Fruit fly (Drosophila melanogaster): Measurements from ENCODE around the gene CG42571.

Gene CG42571

DNA sequence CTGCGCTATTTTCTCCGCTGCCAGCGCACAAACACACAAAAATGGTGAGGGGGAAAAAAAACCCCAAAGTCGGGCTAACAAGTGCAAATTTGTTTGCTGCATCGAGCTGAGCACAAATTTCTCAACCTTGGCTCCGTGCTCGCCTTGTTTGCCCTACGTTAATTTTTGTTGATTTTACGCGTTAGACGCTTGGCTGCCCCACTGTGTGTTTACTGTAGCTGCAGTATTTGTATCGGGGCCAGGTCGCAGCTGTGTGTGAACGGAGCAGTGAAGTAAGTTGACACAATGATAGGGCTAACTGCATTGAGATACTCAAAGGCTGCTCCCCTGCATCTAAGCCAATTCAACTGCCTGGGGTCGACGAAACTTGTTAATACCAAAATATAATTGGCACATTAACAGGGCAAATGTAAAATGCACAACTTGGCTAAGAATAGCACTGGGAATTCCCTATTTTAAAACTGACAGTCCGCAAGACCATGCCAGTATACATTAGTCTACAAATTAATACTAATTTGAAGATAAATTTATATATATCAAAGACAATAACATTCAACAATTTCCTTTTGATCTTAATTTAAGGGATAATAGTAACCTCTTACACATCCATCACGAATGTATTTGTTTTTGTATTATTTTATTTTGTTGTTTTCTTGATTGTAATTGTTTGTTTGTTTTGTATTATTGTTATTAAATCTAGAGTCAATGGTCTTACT lies at the start of gene CG42571:
Gene CG42571 (plus strand): TSS at position 666 of the 716 bp plus-strand sequence.
- TF ChIP-seq CG8478 (optimal IDR thresholded peaks at IDR 0.05) (no peak), CTCF (optimal IDR thresholded peaks at IDR 0.05) (no peak)

DNA sequence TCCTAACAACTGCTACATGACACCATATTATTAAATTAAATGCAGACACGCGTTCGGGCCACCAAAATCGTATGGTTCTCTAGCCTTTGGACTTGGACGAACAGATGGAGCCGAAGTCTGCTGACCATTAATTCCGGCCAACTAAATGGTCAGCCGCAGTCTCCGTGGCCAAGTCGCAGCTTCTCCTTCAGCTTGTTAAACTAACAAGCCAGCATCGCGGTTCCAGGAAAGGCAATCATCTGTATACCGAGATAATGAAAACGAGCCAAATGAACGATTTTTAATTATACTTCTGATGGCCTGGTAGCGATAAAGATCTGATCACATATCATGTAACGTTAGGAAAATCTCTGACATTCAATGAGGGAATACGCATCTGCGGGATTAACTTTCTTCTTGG lies 46.3 kb upstream of the CG42571 start:
- TF ChIP-seq CG8478 (optimal IDR thresholded peaks at IDR 0.05) (no peak), CTCF (optimal IDR thresholded peaks at IDR 0.05) (no peak)

DNA sequence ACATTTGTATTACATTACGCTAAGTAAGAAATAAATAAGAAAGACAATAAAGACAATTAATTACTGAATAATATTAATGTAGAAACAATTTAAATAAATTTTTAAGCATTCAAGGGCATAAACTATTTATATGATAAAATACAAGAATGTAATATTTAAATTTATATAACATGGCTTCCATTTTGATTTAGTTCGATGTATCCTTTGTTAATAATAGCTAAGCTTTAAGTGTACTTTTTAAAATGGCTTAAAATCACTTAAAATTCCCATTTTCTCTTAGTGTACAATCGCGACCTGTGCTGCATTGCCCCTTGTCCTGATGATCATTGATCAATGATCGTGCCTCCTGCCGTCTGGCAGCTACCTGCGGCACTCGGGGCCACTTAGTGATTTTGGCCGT lies 45.8 kb upstream of the CG42571 start:
- TF ChIP-seq CTCF (optimal IDR thresholded peaks at IDR 0.05) (no peak), CG8478 (optimal IDR thresholded peaks at IDR 0.05) (no peak)

DNA sequence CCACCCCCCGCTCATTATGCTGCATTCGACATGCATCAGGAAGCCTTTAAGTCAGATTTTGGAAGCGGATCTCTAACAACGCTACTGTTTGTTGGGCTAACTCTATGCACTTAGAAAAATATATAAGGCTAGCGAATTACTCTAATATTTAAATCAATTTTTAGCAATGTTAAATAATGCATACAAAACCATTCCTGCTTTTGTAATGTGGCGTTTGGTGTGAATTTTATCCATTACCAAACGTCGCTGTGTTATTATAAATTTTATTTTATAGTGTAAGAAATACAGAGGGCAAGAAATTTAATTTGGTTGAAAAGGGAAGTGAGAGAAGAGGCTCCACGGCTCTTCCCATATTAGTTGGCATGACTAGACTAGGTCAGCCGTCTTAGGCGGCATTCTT lies 43.5 kb upstream of the CG42571 start:
- TF ChIP-seq CG8478 (optimal IDR thresholded peaks at IDR 0.05) = no peak
- TF ChIP-seq CTCF (optimal IDR thresholded peaks at IDR 0.05) = no peak

DNA sequence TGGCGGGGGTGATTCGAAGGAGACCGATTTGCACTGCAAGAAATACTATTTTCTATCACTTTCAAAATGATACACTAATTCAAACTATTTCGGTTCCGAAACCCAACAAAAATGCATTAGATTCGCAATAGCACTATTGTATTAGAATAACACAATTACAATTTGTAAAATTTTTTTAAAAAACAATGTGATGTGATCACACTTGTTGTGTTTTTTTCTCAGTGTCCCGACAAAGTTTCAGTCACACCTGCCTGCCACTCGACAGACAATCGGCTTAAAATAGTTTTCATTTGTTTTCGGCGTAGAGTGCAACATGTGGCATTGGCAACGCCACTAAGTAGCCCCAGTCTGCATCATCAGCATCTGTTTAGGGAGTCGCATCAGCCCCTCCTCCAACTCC lies 41.1 kb upstream of the CG42571 start:
- TF ChIP-seq CG8478 (optimal IDR thresholded peaks at IDR 0.05) = no peak
- no peak for TF ChIP-seq CTCF (optimal IDR thresholded peaks at IDR 0.05)

DNA sequence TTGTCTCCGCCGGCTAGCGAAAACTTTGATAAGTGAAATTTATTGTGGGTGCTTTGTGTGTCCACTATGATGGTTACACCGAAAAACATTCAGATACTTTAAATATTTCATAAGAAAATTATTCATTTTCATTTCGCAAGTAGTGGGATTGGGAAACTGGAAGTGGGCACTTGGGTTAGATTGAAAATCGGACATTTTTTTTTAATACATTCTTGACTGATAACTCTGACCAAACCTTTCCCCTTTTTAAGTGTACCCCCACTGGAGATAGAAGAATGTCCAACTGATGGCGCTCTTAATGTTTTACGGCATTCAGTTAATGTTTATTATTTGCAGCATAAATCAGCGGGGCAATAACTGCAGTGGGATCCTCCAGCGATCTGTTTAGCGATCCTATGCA lies 38.6 kb upstream of the CG42571 start:
- TF ChIP-seq CTCF (optimal IDR thresholded peaks at IDR 0.05) = no peak
- no peak for TF ChIP-seq CG8478 (optimal IDR thresholded peaks at IDR 0.05)

DNA sequence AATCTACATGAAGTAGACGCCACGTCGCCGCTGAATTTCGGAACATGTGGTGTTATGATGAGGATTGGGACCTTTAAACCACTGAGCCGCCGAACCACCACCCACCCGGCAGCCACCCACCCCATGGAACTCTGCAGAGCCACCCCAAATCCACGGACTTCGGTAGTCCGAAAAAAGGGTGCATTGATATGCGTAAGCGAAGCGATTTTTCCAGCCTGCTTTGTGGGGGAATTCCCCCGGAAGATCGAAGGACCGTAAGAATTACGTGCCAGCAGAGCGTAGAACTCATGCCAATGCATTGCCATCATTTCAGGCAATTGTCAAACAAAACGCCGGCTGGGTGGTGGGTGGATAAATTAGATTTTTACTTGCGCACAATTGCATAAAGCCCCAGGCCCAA lies 38.0 kb upstream of the CG42571 start:
- TF ChIP-seq CG8478 (optimal IDR thresholded peaks at IDR 0.05) = no peak

DNA sequence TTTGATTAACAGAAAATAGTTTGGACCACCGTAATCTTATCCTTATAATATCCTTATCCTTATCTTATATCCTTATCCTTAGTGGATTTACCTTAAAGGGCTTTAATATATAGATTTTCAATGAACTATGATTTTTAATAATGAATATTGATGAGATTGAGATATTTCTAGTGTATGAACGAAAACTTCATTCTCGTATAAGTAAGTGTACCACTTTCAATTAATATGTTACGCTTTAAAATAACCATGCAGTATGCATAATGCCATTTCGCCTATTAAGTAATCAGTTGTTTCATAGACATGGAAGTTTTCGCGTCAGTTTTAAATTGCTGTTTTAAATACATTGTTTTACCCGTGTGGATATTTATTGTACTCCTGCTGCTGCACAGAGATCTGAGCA lies 36.8 kb upstream of the CG42571 start, which contains the start of gene CG7304:
Gene CG7304 (plus strand): TSS at position 301 of the 400 bp plus-strand sequence.
- no peak for TF ChIP-seq CTCF (optimal IDR thresholded peaks at IDR 0.05)
- TF ChIP-seq CG8478 (optimal IDR thresholded peaks at IDR 0.05) = no peak

DNA sequence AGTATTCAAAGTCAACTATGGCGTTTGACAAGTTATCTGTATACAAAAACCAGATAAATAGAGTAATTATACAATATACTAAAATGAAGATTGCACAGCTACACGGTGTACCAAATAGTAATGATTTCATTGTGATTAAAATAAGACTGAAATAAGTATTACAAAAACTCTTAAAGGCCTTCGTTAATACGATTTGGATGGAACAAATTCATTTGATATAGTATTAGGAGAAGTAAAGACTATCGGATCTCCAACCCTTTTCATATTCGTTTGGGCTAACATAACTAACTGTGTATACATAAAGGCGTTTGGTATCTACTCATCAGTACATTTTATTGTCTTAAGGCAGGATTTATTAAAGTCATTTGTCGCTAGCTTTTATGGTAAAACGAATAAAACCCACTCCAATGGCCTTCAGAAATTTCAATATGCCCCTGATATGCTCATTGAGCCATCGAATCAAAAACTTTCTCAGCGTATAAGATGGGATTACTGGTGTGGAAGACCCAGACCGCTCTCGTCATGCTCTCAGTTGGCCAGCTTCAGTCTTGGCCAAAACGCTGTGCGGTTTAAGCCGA lies 32.8 kb upstream of the CG42571 start, which contains the start of the genes CG7579 and Pgant8:
Gene CG7579 (minus strand): TSS at position 101 of the 578 bp plus-strand sequence.
Gene Pgant8 (plus strand): TSS at position 528 of the 578 bp plus-strand sequence.
- TF ChIP-seq CG8478 (optimal IDR thresholded peaks at IDR 0.05) (no peak), CTCF (optimal IDR thresholded peaks at IDR 0.05) (no peak)

DNA sequence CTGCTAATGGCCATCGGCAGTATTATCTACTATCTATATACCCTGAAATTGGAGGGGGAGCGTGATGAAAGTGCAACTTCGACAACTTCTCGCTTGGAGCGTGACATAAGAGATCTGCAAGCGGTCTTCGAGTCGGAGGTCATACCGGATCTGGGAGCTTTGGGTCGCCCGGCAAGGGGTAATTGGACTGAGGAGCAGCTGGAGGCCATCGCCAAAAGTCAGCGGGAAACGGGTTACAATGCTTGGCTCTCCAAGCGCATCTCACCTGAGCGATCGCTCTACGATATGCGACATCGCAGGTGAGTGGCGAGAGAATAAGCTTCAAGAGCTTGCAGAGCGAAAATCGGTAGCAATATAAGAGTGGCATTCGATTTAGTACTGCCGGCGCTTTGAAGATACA lies 32.2 kb upstream of the CG42571 start:
- TF ChIP-seq CG8478 (optimal IDR thresholded peaks at IDR 0.05) (no peak), CTCF (optimal IDR thresholded peaks at IDR 0.05) (no peak)

DNA sequence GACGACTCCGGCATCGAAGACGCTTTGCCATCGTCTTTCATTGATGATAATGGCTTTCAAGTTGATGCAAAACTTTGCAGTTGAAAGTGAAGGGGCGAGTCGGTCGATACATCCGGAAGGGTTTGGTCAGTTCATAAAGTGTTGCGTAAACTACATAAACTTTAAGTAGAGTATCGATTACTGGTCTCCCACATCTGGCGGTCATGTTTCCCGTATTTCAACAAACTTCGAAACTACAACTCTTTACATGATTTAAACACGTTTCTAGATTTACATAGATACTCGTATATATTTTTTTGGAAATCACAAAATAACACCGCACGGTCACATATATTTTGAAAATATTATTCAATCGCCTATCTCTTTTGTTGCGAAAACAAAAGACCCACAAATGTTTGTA lies 28.5 kb upstream of the CG42571 start, which contains the start of gene CG34452:
Gene CG34452 (minus strand): TSS at position 101 of the 400 bp plus-strand sequence.
- TF ChIP-seq CTCF (optimal IDR thresholded peaks at IDR 0.05) (no peak), CG8478 (optimal IDR thresholded peaks at IDR 0.05) (no peak)

DNA sequence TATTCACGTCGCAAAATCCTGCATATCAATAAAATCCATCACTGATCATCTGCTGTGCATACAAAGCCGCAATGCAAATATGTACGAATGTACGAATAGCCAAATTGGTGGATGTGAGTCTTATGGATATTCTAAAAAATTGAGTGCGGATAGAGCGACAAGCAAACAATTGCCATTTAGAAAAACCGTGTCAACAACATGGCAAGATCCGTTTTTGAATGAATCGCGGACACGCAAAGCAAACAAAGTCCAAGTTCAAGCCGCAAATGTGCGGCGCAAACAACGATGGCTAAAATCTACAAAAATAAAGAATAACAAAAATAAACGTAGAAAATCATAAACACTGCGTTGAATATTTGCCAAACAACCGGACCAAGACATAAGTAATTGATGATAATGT lies 26.7 kb upstream of the CG42571 start:
- no peak for TF ChIP-seq CTCF (optimal IDR thresholded peaks at IDR 0.05)
- no peak for TF ChIP-seq CG8478 (optimal IDR thresholded peaks at IDR 0.05)

DNA sequence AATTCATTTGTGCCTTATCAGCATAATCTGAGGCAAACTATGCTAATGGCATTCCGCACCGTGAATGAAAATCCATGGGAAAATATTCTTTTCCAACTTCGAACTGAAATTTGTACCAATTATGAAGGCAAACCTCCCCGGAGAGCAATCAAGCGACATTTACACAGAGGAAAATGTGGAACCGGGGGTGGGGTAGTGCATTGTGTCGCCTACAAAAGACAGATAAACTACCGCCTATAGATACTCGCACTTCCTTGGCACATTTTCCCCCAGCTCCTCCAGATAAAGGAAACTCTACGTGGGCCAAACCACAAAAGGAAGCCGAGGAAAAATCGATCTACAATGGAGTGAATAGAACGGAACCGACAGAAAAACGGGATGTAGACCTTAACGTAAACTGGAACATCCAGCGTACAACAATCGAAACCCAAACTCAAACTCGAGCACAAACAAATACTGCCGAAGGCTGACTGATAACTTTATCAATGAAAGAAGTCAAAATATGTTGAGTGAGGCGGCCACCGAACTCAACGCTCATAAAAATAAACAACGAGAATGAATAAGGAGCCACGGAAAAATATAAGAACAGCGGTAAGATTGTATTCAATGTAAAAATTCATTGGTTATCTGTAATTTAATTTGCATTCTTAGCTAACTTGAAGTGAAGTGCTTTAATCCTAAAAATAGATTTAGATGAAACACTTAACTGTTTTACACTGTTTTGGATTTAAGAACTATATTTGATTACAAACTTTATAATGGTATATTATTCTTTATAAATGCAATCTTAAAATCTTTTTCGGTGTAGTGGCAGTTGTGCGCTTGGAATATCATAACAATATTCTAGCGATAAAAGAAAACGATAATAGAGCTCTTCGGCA lies 25.3 kb upstream of the CG42571 start:
- TF ChIP-seq CTCF (optimal IDR thresholded peaks at IDR 0.05) (no peak), CG8478 (optimal IDR thresholded peaks at IDR 0.05) (no peak)

DNA sequence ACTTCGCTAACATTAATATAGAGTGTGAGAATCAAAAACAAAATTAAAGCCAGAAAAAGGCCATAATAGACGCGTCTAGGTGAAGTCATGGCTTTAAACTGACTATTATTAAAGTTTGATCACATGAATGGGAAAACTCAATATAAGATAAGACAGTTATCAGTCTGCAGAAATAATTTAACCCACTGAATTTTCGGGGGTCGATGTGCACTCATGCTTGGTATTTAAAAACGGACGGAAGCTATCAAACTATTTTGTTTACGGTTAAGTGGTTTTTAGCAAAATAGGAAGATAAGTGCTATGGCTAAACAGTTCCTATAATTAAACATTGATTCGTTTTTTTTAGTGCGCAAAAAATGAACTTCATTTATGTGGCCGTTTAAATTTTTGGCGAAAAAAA lies 24.3 kb upstream of the CG42571 start, which contains the start of gene CG34451:
Gene CG34451 (minus strand): TSS at position 101 of the 400 bp plus-strand sequence.
- TF ChIP-seq CTCF (optimal IDR thresholded peaks at IDR 0.05) (no peak), CG8478 (optimal IDR thresholded peaks at IDR 0.05) (no peak)

DNA sequence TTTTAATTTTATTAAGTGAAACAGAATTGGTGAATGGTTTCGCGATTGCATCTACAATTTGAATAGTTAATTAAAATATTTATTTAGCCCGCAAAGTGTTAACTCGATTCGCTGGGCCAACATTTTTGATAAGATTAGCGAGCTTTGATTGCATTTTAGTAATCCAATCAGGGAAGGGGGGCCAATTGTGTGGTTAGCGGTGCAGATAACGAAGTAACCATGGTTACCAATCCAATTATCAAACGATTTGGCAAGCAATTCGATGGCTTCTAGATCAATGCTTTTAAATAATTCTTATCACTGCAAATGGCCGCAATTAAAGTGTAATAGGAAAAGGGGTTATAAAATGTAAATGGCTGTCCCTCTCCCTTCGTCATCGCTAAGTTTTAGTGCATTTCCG lies 23.9 kb upstream of the CG42571 start:
- TF ChIP-seq CTCF (optimal IDR thresholded peaks at IDR 0.05) (no peak), CG8478 (optimal IDR thresholded peaks at IDR 0.05) (no peak)

Measured in S2 (cell line).